Fruit fly (Drosophila melanogaster) whole organism, larva: Measurements from ENCODE around the gene Mettl4.

ENCODE experiments used
- noc ChIP-seq: fragments of 200-800 bp; sonication (Bioruptor generic); optimal IDR thresholded peaks from 3 replicates; lab custom pipeline; 2019; ENCODE audit warnings: missing biosample characterization, mild to moderate bottlenecking, missing genetic modification characterization, moderate library complexity

Mettl4 gene

DNA sequence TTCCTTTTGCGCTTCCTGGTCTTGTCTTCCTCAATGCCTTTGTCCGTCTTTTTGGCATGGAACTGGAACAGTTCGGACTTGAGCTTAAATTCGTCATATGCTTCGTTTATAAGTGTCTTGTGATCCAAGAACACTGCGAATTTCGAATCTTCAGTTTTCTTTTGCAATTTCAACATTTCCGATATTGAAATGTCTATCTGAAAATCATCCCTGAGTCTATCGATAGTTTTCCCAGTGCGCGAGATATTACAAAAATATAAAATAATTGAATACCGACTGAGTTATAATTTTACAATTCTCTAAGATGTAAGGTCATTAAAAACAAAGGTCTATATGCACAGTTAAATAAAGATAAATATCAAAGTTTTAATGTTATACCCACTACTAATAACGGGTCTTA lies at the start of gene Mettl4:
TSS of gene Mettl4 (minus strand) at position 208 of the 400 bp plus-strand sequence.
- TF ChIP-seq noc (tag; lab: Kevin White, UChicago), result no peak

DNA sequence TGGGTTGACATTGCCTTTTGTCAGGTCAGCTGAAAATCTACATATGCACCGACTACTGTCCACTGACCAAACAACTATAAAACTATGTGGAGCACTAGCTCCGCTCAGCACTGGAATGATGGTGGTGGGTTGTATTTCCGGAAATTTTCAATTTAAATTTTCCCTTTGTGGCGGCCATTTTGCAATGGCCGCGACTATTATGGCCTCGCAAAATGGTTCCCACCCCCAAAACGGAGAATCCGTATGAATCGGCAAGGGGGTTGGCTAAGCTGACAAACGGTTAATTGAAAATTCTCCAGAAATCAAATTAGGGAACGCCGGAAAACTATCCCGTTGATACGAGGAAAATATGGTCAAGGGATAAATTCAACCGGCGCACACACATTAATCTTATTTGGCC lies 31.9 kb upstream of the Mettl4 start:
- TF ChIP-seq noc (tag; lab: Kevin White, UChicago), result no peak

DNA sequence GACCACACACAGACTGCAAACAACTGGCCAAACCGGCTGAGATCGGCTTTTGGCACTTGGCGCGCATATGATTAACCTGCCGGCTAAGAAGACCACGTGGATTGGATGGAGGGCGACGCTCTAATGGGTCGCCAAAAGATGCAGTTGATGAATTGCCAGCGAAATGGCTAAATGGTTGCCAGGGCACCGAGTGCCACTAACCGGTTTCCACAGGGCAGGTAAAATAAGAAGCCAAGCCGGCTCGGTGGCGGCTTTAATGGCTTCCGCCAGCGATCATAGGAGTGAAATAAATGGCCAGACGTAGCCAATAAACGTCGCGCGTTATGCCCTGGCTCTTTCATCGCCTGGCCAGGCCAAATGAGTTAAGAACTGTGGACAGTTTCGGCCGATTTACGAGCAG lies 27.0 kb upstream of the Mettl4 start:
- TF ChIP-seq noc (tag; lab: Kevin White, UChicago), result no peak

DNA sequence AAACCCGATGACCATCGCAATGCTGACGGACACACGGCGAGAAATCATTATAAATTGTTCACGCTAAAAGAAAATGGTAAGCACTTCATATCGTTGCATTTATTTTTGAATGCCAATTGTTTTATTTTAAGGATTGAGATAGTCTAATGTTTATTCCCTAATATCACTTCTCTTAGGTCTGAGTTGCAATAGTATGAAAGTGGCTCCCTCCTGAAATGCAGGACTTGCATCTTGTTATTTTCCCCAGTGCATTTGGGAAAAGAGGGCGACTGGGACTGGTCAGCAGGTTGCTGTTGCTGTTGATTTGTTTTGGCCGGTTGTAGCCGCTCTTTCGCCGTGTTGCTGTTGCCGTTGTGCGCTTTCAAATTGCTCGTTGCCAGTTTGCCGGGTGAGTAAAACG lies 25.6 kb upstream of the Mettl4 start:
- no peak for TF ChIP-seq noc (tag; lab: Kevin White, UChicago)

DNA sequence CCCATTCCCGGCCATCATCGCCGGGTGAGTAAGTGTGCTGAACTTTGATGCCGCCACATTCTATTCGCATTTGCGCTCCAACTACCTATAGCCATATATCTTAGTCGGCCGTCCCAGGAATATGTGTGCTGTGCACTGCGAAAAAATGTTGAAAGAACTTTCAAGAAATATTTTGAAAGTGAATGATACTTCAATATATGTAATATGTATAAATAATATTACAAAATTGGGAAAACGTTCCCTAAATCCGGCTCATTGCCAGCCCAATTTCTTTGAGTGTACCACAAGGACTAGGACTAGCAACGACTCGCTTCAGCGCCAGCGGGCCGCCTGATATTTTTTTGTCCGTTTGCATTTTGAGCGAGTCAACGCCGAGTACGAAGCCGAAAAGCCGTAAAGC lies 22.2 kb upstream of the Mettl4 start:
- no peak for TF ChIP-seq noc (tag; lab: Kevin White, UChicago)

DNA sequence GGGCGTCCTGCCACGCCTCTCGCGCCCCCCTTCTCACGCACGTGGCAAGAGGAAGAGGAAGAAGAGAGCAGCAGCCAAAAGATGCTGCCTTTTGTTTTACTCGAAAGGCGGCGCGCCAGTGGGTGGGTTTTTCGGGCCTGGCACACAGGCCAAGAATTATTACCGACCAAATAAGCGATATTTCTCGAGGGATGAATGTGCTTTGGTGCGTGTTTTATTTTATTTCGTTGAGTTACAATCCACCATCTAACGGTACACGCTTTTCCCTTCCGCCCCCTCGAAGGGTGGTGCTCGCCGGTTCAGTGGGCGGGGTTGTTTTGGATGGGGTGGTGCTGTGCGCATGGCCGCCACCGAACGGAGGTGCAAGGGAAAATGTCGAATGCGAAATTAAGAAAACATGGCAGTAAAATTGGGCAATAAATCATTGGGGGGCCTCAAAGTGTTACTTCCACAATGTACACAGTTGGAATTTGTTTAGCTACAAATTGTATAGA lies 21.3 kb upstream of the Mettl4 start:
- no peak for TF ChIP-seq noc (tag; lab: Kevin White, UChicago)

DNA sequence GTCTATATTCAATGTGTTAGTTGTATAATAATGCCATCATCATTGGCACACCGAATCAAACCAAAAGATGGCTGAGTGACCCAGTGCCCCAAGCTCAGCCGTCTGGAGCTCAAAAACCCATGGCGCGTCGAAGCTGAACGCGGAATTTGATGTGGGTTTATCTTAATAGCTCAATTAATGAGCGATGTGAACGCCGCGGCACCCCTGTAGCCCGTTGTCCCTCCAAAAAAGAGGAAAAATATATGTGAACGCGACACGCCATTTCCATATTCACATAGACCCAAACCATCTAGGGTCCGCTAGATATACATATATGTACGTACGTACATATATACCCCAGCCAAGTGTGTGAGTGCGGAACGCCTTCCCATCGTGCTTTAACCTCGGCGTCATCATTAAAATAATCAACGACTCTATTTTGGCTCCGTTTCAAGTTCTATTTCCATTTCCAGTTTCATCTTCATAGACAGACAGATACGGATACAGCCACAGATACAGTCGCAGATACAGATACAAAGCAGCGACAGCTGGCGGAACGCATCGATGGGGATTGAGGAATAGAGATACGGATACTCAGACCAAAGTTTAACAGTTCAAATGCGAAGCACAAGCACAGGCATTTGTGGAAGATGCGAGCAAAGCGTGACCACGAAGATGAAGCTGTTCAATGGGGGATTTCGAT lies 13.3 kb upstream of the Mettl4 start:
- TF ChIP-seq noc (tag; lab: Kevin White, UChicago), result no peak

DNA sequence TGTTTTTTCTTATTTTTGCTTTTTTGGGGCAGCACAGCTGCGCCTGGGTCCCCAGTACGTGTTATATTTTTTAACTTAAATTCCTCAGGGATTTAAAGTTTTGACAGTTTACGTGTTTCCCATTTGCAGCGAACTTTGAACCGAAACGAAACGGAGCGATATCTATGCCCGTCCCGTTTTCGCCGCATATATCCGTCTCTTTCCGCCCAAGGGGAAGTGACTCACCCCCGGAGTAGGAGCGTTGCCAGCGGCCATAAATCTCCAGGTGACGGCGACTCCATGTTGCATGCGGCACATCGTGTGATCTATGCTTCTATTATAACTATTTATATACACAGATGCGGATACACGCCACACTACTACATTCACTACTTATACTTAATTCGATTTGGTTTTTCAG lies 10.7 kb upstream of the Mettl4 start:
- no peak for TF ChIP-seq noc (tag; lab: Kevin White, UChicago)

DNA sequence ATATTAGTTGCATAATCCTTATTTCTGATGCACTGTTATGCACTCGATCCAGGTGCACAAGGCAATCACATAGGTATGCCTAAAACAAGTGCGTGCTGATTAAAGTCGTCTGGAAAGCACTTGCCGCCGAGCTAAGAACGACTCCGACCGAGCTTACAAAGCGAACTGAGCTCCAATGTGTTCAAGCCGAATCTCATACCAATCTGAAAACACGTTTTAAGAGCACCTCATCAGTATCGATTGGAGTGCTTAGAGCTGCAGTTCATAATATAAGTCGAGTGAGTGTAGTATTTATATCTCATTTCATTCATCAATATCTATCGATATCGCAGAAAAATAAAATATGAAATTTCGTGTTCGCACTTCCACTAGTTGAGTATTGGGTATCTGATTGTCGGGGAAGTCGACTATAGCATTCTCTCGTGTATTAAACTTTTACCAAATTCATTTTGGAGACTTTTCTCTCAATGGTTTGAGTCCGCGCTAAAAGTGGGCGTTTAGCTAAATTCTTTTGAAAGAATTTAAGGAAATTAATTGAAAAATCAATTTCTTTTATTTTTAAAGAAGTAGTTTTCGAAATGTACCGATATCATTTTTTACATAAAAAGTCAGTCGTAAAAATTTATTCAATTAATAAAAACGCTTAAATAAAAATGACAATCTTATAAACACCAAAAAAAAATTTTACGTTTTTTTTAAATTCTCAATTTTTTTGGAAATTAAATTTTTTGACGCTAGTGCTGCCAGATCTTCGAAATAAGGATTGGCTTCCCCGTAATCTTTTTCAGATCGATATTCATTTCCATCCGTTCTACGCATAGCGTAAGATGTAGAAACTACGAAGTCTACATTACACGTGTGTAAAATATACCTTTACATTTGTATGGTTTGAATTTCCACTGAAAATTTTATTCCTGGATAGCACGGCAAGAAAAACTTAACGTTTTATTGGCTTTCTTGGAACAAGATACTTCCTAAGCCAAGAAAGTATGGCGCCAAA lies 4.8 kb upstream of the Mettl4 start, which contains the start of gene modSP:
TSS of gene modSP (minus strand) at position 169 of the 1,000 bp plus-strand sequence.
- TF ChIP-seq noc (tag; lab: Kevin White, UChicago), result no peak

DNA sequence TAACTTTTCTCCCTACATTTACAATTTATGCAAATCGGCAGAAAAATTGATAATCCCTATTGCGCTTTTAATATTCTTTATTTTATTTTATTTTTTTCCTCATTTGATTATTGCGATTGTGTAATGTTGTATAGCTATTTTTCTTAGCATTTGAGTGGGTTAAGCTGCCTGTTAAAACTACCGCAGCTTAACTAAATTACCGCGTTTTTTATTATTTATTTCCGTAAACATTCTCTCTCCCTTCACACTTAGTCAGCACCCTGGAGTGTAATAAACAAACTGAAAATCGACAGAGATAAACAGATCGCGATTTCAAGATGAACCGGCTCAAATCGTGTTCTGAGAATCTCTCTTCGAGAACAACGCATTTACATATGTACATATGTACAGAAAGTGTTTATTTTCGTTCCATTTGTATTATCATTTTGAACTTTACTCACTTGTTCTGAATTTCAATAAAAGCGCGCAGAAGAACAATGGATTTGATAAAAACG lies 4.1 kb upstream of the Mettl4 start:
- TF ChIP-seq noc (tag; lab: Kevin White, UChicago), result no peak

DNA sequence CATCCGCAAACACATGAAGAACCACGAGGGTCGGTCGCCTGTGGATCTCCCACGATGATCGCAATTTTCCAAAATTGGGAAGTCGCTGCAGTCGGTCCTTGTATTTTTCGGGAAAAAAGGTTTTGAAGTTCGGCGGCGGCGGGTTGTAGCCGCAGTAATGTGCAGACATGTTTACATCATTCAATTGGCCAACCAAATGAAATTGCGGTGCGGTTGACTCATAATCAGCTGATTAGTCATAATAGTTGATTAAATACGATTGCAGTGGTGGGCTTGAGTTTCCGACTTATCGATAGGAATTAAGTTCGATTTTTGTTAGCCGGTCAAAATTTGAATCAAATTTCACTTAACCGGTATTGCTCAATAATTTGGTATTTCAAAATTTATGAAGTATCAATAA lies 1.1 kb upstream of the Mettl4 start, which contains the start of gene CG14907:
TSS of gene CG14907 (minus strand) at position 229 of the 400 bp plus-strand sequence.
- TF ChIP-seq noc (tag; lab: Kevin White, UChicago), result peak; percentile 20

DNA sequence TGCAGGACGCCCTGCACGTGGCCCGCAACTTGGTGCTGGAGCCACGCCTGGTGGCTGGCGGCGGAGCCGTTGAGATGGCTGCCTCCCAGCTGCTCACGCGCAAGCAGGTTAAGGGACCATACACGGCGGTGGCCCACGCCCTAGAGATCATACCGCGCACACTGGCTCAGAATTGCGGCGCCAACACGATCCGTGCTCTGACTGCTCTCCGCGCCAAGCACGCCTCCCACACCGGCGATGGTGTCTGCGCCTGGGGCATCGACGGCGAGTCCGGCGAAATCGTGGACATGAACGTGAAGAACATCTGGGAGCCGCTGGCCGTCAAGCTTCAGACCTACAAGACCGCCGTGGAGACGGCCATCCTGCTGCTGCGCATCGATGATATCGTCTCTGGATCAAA lies 1.7 kb downstream of the Mettl4 start:
- TF ChIP-seq noc (tag; lab: Kevin White, UChicago), result no peak

DNA sequence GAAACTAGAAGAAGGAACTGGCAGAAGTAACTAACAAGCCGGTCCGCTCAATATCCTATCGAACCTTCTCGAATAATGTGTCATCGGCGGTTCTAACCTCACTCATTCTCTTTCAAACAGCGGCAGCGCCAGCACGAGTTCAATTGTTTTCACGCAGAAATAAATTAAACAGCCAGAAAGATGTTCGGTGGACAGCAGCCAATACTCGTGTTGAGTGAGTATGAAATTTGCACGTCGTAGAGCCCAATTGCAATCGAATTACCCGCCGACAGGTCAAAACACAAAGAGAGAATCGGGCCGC lies 3.3 kb downstream of the Mettl4 start:
- no peak for TF ChIP-seq noc (tag; lab: Kevin White, UChicago)

DNA sequence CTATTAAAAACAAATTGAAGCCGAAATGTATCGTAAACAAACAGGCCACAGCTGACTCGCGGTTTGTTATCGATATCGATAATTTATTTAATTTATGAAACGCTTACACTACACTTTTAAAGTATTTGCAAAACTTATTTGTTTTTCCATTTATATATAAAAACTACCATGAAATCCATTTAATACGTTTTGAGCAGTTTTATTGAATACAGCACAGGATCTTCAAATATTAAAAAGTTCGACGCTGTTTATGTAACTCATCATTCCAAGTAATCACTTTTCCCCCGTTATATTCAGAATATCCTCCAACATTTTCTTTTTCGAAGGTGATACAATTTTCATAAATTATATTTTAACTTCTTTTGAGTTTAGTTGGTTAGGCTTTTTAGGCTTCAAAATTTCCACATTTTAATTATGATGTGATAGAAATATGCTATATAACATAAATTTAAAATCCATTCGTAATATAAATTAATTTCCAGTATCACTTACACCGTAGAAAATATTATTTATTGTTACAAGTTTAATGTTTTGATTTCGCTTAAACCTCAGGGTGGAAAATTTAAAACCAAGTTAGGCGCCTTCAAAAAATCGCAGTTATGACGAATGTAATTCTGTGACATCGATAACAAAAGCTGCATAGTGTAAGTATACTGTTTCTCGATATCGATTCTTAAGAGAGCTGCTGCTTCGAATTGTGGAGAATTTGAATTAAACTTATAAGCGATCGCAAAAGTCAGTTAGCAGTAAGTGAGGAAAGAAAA lies 3.8 kb downstream of the Mettl4 start, which contains the start of the genes CG10324 and CCT3:
TSS of gene CG10324 (minus strand) at position 53 of the 764 bp plus-strand sequence.
TSS of gene CCT3 (plus strand) at position 654 of the 764 bp plus-strand sequence.
- no peak for TF ChIP-seq noc (tag; lab: Kevin White, UChicago)

DNA sequence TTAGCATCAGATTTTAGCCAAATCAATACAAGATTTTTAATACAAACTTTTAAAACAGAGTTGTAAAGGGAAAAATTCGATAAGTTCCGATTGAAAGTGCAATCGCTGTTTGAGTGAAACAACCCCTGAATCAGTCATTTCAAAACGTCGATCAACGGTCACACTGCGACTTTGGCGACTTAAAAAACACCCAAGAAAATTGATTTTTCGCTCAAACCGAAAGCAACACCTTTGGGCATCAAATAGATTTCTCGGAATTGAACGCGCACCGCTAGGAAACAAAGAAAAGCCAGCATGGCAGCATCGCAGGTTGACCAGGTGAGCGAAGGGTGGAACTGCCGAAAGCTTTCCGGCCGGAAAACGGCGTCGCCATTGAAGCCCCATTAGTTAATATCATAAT lies 7.4 kb downstream of the Mettl4 start, which contains the start of gene Arl6IP1:
TSS of gene Arl6IP1 (plus strand) at position 15 of the 400 bp plus-strand sequence.
- TF ChIP-seq noc (tag; lab: Kevin White, UChicago), result no peak
